Worm (Caenorhabditis elegans) whole organism, L2 larva: Measurements from ENCODE around the gene ubc-21.

Experiments used
- ceh-16 ChIP-seq: fragments of 150-350 bp; optimal IDR thresholded peaks from 2 replicates; lab custom pipeline; 2014; ENCODE audit warnings: missing biosample characterization, missing genetic modification characterization
- ceh-82 ChIP-seq: fragments of 150-350 bp; optimal IDR thresholded peaks from 2 replicates; lab custom pipeline; 2014; ENCODE audit warnings: missing biosample characterization, missing genetic modification characterization
- egl-27 ChIP-seq: sonication (generic microtip); optimal IDR thresholded peaks from 3 replicates; lab custom pipeline; 2017; ENCODE audit warnings: missing biosample characterization, missing genetic modification reagents, missing genetic modification characterization
- lsy-2 ChIP-seq, 2 experiments: fragments of 150-350 bp in 1 of 2; sonication (generic microtip) in 1 of 2; optimal IDR thresholded peaks; 2 replicates each; lab custom pipeline; 2014 to 2017; ENCODE audit warnings: missing biosample characterization in 2 of 2, missing genetic modification characterization in 2 of 2
- nhr-77 ChIP-seq: fragments of 150-350 bp; optimal IDR thresholded peaks from 2 replicates; lab custom pipeline; 2014; ENCODE audit warnings: missing biosample characterization, missing genetic modification characterization
- skn-1 ChIP-seq: sonication (generic microtip); optimal IDR thresholded peaks from 2 replicates; lab custom pipeline; 2017; ENCODE audit warnings: missing biosample characterization, missing genetic modification characterization
- snpc-4 ChIP-seq: fragments of 150-350 bp; optimal IDR thresholded peaks from 2 replicates; lab custom pipeline; 2014; ENCODE audit warnings: missing biosample characterization, missing genetic modification characterization
- unc-62 ChIP-seq: fragments of 150-350 bp; optimal IDR thresholded peaks from 2 replicates; lab custom pipeline; 2014; ENCODE audit warnings: missing biosample characterization, missing genetic modification reagents, missing genetic modification characterization

- TF ChIP-seq ceh-82 (tag; lab: Kevin White, UChicago), result no peak
- no peak for TF ChIP-seq lsy-2 (tag; optimal IDR thresholded peaks at IDR 0.05; lab: Kevin White, UChicago)
- TF ChIP-seq ceh-16 (tag; lab: Kevin White, UChicago), result no peak
- no peak for TF ChIP-seq snpc-4 (tag; lab: Kevin White, UChicago)
- TF ChIP-seq unc-62 (GFP tag; lab: Kevin White, UChicago), result no peak
- no peak for TF ChIP-seq nhr-77 (tag; lab: Kevin White, UChicago)
- TF ChIP-seq skn-1, result no peak
- no peak for TF ChIP-seq egl-27 (tag; lab: Kevin White, UChicago)
Observed at ce11 chrX:8891393-8891953, 22.0 kb downstream of the ubc-21 start.
